Fruit fly (Drosophila melanogaster) whole organism, pupa: ENCODE results near the gene CG31697.

Source experiments
- CG10348 ChIP-seq: fragments of 200-800 bp; sonication (Bioruptor generic); IDR thresholded peaks from 2 replicates; pipeline ENCODE4 v1.3.6; 2022; ENCODE audit warnings: missing biosample characterization, missing genetic modification characterization
- CG8159 ChIP-seq: fragments of 200-800 bp; sonication (Bioruptor generic); optimal IDR thresholded peaks from 3 replicates; lab custom pipeline; 2018; ENCODE audit warnings: missing biosample characterization, mild to moderate bottlenecking, missing genetic modification characterization, moderate library complexity
- CG8301 ChIP-seq: fragments of 200-800 bp; sonication (Bioruptor generic); optimal IDR thresholded peaks from 2 replicates; lab custom pipeline; 2018; ENCODE audit warnings: missing biosample characterization, mild to moderate bottlenecking, missing genetic modification characterization
- Pif1B ChIP-seq: fragments of 200-800 bp; sonication (Bioruptor generic); optimal IDR thresholded peaks from 3 replicates; lab custom pipeline; 2016; ENCODE audit warnings: missing biosample characterization, missing genetic modification characterization
- gl ChIP-seq: fragments of 200-800 bp; sonication (Bioruptor generic); optimal IDR thresholded peaks from 2 replicates; lab custom pipeline; 2018; ENCODE audit warnings: missing biosample characterization, mild to moderate bottlenecking, missing genetic modification characterization

DNA sequence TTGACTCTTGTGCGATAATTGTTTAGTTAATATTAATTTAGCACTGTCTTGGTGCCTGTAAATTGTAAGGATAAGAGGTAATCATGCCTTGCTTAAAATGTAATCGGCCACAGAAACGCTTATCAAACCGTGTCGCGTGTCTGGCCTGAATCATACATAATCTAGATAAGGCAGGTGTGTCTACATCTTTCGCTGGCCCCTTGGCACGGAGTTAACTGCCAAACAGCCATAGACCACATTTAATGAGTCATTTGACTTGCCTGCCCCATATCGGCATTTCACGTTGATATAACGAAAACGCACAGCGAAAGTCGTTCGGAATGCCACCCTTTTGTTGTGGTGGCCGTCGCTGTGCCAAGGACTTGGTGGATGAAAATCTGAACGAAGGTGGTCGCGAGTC is at the start of gene CG31697:
- no peak for TF ChIP-seq gl (tag; lab: Kevin White, UChicago)
- TF ChIP-seq CG8159, result no peak
- TF ChIP-seq Pif1B (GFP tag; lab: Kevin White, UChicago), result no peak
- TF ChIP-seq CG8301 (tag; lab: Kevin White, UChicago), result no peak
- TF ChIP-seq CG10348 (GFP tag; lab: Robert Waterston, UW), result no peak
